Fruit fly (Drosophila melanogaster): ENCODE results near the gene CG33688.

Gene CG33688

dm6 chr3L:16228659-16229205 lies 29.7 kb downstream of the CG33688 start, which contains the start of gene Tmx3 (continued):
- TF ChIP-seq CG6689 (GFP tag; IDR thresholded peaks at IDR 0.05) (peak; percentile 90), CG42726 (GFP tag; IDR thresholded peaks at IDR 0.05; ENCODE audit: partially characterized antibody) (no peak), Spps (tag; optimal IDR thresholded peaks at IDR 0.05) (peak; percentile 62), CG18011 (GFP tag; optimal IDR thresholded peaks at IDR 0.05) (peak; percentile 57), MBD-R2 (GFP tag; IDR thresholded peaks at IDR 0.05) (peak; percentile 94), CkIIα-i1 (GFP tag; IDR thresholded peaks at IDR 0.05) (no peak), CG18476 (GFP tag; optimal IDR thresholded peaks at IDR 0.05) (no peak), Pdp1 (GFP tag; optimal IDR thresholded peaks at IDR 0.05) (peak in 1 of 2 experiments; percentile 66), CG18764 (GFP tag; optimal IDR thresholded peaks at IDR 0.05) (peak; percentile 53), HLH3B (GFP tag; IDR thresholded peaks at IDR 0.05) (peak; percentile 92), CG32772 (GFP tag; IDR thresholded peaks at IDR 0.05) (peak; percentile 95), CG1529 (GFP tag; optimal IDR thresholded peaks at IDR 0.05) (peak; percentile 21), CG7987 (GFP tag; optimal IDR thresholded peaks at IDR 0.05) (no peak), pum (GFP tag; optimal IDR thresholded peaks at IDR 0.05) (peak; percentile 55), CG14441 (GFP tag; IDR thresholded peaks at IDR 0.05) (peak; percentile 94), Mes4 (GFP tag; optimal IDR thresholded peaks at IDR 0.05) (no peak), Aef1 (GFP tag; IDR thresholded peaks at IDR 0.05) (peak; percentile 90), Sry-δ (GFP tag; optimal IDR thresholded peaks at IDR 0.05) (peak; percentile 26), NC2β (GFP tag; optimal IDR thresholded peaks at IDR 0.05) (peak; percentile 18), Gsc (GFP tag; IDR thresholded peaks at IDR 0.05) (no peak), tap (tag; optimal IDR thresholded peaks at IDR 0.05) (peak; percentile 77), Bgb (GFP tag; IDR thresholded peaks at IDR 0.05; ENCODE audit: partially characterized antibody) (no peak), sd (tag; optimal IDR thresholded peaks at IDR 0.05) (peak; percentile 85), al (GFP tag; IDR thresholded peaks at IDR 0.05) (peak; percentile 90), prd (optimal IDR thresholded peaks at IDR 0.05) (no peak), prd (GFP tag; IDR thresholded peaks at IDR 0.05) (peak; percentile 96), CG10147 (GFP tag; optimal IDR thresholded peaks at IDR 0.05) (peak; percentile 88), dm (GFP tag; optimal IDR thresholded peaks at IDR 0.05) (peak; percentile 93), CG5953 (GFP tag; IDR thresholded peaks at IDR 0.05) (peak; percentile 84), CG11560 (tag; IDR thresholded peaks at IDR 0.05) (peak; percentile 63; the same call in 1 of the 3 replicates), p53 (GFP tag; optimal IDR thresholded peaks at IDR 0.05) (no peak), HHEX (GFP tag; optimal IDR thresholded peaks at IDR 0.05) (peak; percentile 77), YL-1 (GFP tag; optimal IDR thresholded peaks at IDR 0.05) (peak; percentile 84), CG33557 (GFP tag; optimal IDR thresholded peaks at IDR 0.05) (peak; percentile 75), sr (GFP tag; IDR thresholded peaks at IDR 0.05) (peak; percentile 32; the same call in 1 of the 3 replicates), gcm2 (GFP tag; optimal IDR thresholded peaks at IDR 0.05) (peak; percentile 46), crp (GFP tag; optimal IDR thresholded peaks at IDR 0.05) (peak in 1 of 2 experiments; percentile 61), fd64A (GFP tag; optimal IDR thresholded peaks at IDR 0.05) (no peak), zen (tag; optimal IDR thresholded peaks at IDR 0.05) (peak; percentile 89), CG11696 (GFP tag; IDR thresholded peaks at IDR 0.05) (no peak), CG13123 (GFP tag; optimal IDR thresholded peaks at IDR 0.05) (peak; percentile 79), Lim3 (GFP tag; IDR thresholded peaks at IDR 0.05) (0 out of 2 replicates have a peak, but pooled peaks have one; percentile 32), Sox100B (GFP tag; optimal IDR thresholded peaks at IDR 0.05) (peak; percentile 75), CG16815 (GFP tag; optimal IDR thresholded peaks at IDR 0.05) (peak; percentile 84), CG2712 (tag; optimal IDR thresholded peaks at IDR 0.05) (peak; percentile 93), CG16779 (GFP tag; IDR thresholded peaks at IDR 0.05) (peak; percentile 80), CG17912 (GFP tag; optimal IDR thresholded peaks at IDR 0.05) (no peak), CG2129 (GFP tag; IDR thresholded peaks at IDR 0.05; ENCODE audit: partially characterized antibody) (no peak), CG3847 (GFP tag; IDR thresholded peaks at IDR 0.05) (peak; percentile 94), pb (GFP tag; optimal IDR thresholded peaks at IDR 0.05) (no peak), bab2 (GFP tag; optimal IDR thresholded peaks at IDR 0.05) (peak; percentile 66)

Measured in whole organism, embryonic.